Comparison of ENCODE assay signal across 4 fruit fly cellular contexts in genomic region chr3R:5018512-5019275, dm6.
TF ChIP-seq lines count a peak whose summit lies in the region.

No protein-coding gene starts in this region.

- no peak for TF ChIP-seq CTCF in whole organism, embryonic (GFP tag; optimal IDR thresholded peaks at IDR 0.05; lab: Kevin White, UChicago)

TF ChIP-seq in whole organism, adult, 20 proteins besides CTCF, POLR2A, EP300 and RAD21:
- peak; percentile 24 for TF ChIP-seq kay (GFP tag; lab: Kevin White, UChicago; ENCODE audit: borderline replicate concordance)
- TF ChIP-seq tj (GFP tag; optimal IDR thresholded peaks at IDR 0.05; lab: Kevin White, UChicago): peak; percentile 95
- TF ChIP-seq Crg-1 (GFP tag; optimal IDR thresholded peaks at IDR 0.05; lab: Kevin White, UChicago): no peak
- no peak for TF ChIP-seq CG5204 (GFP tag; optimal IDR thresholded peaks at IDR 0.05; lab: Kevin White, UChicago)
- TF ChIP-seq Clk (GFP tag; optimal IDR thresholded peaks at IDR 0.05; lab: Kevin White, UChicago): no peak
- TF ChIP-seq cic (GFP tag; optimal IDR thresholded peaks at IDR 0.05; lab: Kevin White, UChicago): no peak
- TF ChIP-seq CG1620 (GFP tag; optimal IDR thresholded peaks at IDR 0.05; lab: Kevin White, UChicago): no peak
- no peak for TF ChIP-seq Mnt (GFP tag; optimal IDR thresholded peaks at IDR 0.05; lab: Kevin White, UChicago)

TF ChIP-seq in whole organism, embryonic, 481 proteins besides CTCF, POLR2A, EP300 and RAD21 (continues in another document):
- no peak for TF ChIP-seq Adf1 (GFP tag; IDR thresholded peaks at IDR 0.05; lab: Robert Waterston, UW)
- TF ChIP-seq sim (GFP tag; IDR thresholded peaks at IDR 0.05; lab: Robert Waterston, UW): no peak
- TF ChIP-seq CG32772 (GFP tag; IDR thresholded peaks at IDR 0.05; lab: Robert Waterston, UW): no peak
- no peak for TF ChIP-seq Hey (tag; optimal IDR thresholded peaks at IDR 0.05; lab: Kevin White, UChicago)
- TF ChIP-seq salm (tag; optimal IDR thresholded peaks at IDR 0.05; lab: Kevin White, UChicago): no peak
- no peak for TF ChIP-seq CG12219 (GFP tag; optimal IDR thresholded peaks at IDR 0.05; lab: Kevin White, UChicago)
- TF ChIP-seq dmrt99B (tag; optimal IDR thresholded peaks at IDR 0.05; lab: Kevin White, UChicago): no peak
- 0 out of 3 replicates have a peak, but pooled peaks have one; percentile 12 for TF ChIP-seq CG6175 (GFP tag; IDR thresholded peaks at IDR 0.05; lab: Robert Waterston, UW)
- no peak for TF ChIP-seq bowl (GFP tag; IDR thresholded peaks at IDR 0.05; lab: Robert Waterston, UW)
- no peak for TF ChIP-seq Vsx1 (GFP tag; optimal IDR thresholded peaks at IDR 0.05; lab: Kevin White, UChicago)
- no peak for TF ChIP-seq lov (optimal IDR thresholded peaks at IDR 0.05; lab: Kevin White, UChicago)
- TF ChIP-seq lov (GFP tag; IDR thresholded peaks at IDR 0.05; lab: Robert Waterston, UW): 0 out of 3 replicates have a peak, but pooled peaks have one; percentile 55
- TF ChIP-seq ase (GFP tag; IDR thresholded peaks at IDR 0.05; lab: Robert Waterston, UW): no peak
- no peak for TF ChIP-seq ttk (GFP tag; IDR thresholded peaks at IDR 0.05; lab: Robert Waterston, UW)
- 0 out of 3 replicates have a peak, but pooled peaks have one; percentile 8 for TF ChIP-seq so (GFP tag; IDR thresholded peaks at IDR 0.05; lab: Robert Waterston, UW)
- peak; percentile 90 for TF ChIP-seq Ets65A (GFP tag; lab: Kevin White, UChicago)
- no peak for TF ChIP-seq CG13775 (GFP tag; optimal IDR thresholded peaks at IDR 0.05; lab: Kevin White, UChicago)
- TF ChIP-seq CG17912 (GFP tag; optimal IDR thresholded peaks at IDR 0.05; lab: Kevin White, UChicago): no peak
- no peak for TF ChIP-seq YL-1 (GFP tag; optimal IDR thresholded peaks at IDR 0.05; lab: Kevin White, UChicago)
- TF ChIP-seq Drgx (GFP tag; IDR thresholded peaks at IDR 0.05; lab: Robert Waterston, UW): peak; percentile 21; the same call in 1 of the 2 replicates
- no peak for TF ChIP-seq luna (GFP tag; optimal IDR thresholded peaks at IDR 0.05; lab: Kevin White, UChicago)
- TF ChIP-seq run (tag; optimal IDR thresholded peaks at IDR 0.05; lab: Kevin White, UChicago): no peak
- 0 out of 2 replicates have a peak, but pooled peaks have one; percentile 26 for TF ChIP-seq stc (GFP tag; IDR thresholded peaks at IDR 0.05; lab: Robert Waterston, UW)
- no peak for TF ChIP-seq CG14667 (GFP tag; IDR thresholded peaks at IDR 0.05; lab: Robert Waterston, UW)
- TF ChIP-seq Hr78 (GFP tag; optimal IDR thresholded peaks at IDR 0.05; lab: Kevin White, UChicago): no peak
- no peak for TF ChIP-seq Hmx (GFP tag; optimal IDR thresholded peaks at IDR 0.05; lab: Kevin White, UChicago)
- TF ChIP-seq z (GFP tag; IDR thresholded peaks at IDR 0.05; lab: Robert Waterston, UW): no peak
- no peak for TF ChIP-seq Nf-YB (GFP tag; optimal IDR thresholded peaks at IDR 0.05; lab: Kevin White, UChicago)
- TF ChIP-seq phol (tag; optimal IDR thresholded peaks at IDR 0.05; lab: Kevin White, UChicago): peak; percentile 3

TF ChIP-seq in whole organism, prepupa, 60 proteins besides CTCF, POLR2A, EP300 and RAD21:
- TF ChIP-seq CG16779 (tag; optimal IDR thresholded peaks at IDR 0.05; lab: Kevin White, UChicago): peak; percentile 8
- TF ChIP-seq CG6792 (GFP tag; optimal IDR thresholded peaks at IDR 0.05; lab: Kevin White, UChicago): no peak
- no peak for TF ChIP-seq dsx (GFP tag; optimal IDR thresholded peaks at IDR 0.05; lab: Kevin White, UChicago; ENCODE audit: poor library complexity, severe bottlenecking)
- no peak for TF ChIP-seq net (GFP tag; optimal IDR thresholded peaks at IDR 0.05; lab: Kevin White, UChicago)
- TF ChIP-seq CG3032 (tag; optimal IDR thresholded peaks at IDR 0.05; lab: Kevin White, UChicago): no peak
- TF ChIP-seq CG4318 (GFP tag; optimal IDR thresholded peaks at IDR 0.05; lab: Kevin White, UChicago): no peak
- TF ChIP-seq cyc (GFP tag; optimal IDR thresholded peaks at IDR 0.05; lab: Kevin White, UChicago): no peak
- peak; percentile 1 for TF ChIP-seq Hr4 (GFP tag; optimal IDR thresholded peaks at IDR 0.05; lab: Kevin White, UChicago)
- TF ChIP-seq Eip78C (GFP tag; lab: Kevin White, UChicago): peak; percentile 48
- peak; percentile 64 for TF ChIP-seq CG6276 (GFP tag; optimal IDR thresholded peaks at IDR 0.05; lab: Kevin White, UChicago)
- TF ChIP-seq CG15336 (GFP tag; IDR thresholded peaks at IDR 0.05; lab: Robert Waterston, UW): peak; percentile 54; the same call in 1 of the 2 replicates
- peak; percentile 2 for TF ChIP-seq dac (GFP tag; optimal IDR thresholded peaks at IDR 0.05; lab: Kevin White, UChicago)
- no peak for TF ChIP-seq CG1621 (tag; optimal IDR thresholded peaks at IDR 0.05; lab: Kevin White, UChicago)
- no peak for TF ChIP-seq CG34406 (GFP tag; optimal IDR thresholded peaks at IDR 0.05; lab: Kevin White, UChicago)
- peak; percentile 51; the same call in 1 of the 3 replicates for TF ChIP-seq eg (GFP tag; IDR thresholded peaks at IDR 0.05; lab: Robert Waterston, UW)

TF ChIP-seq in whole organism, pupa, 21 proteins besides CTCF, POLR2A, EP300 and RAD21:
- TF ChIP-seq CG13204 (GFP tag; optimal IDR thresholded peaks at IDR 0.05; lab: Kevin White, UChicago) (no peak), CG32121 (GFP tag; IDR thresholded peaks at IDR 0.05; lab: Robert Waterston, UW) (0 out of 2 replicates have a peak, but pooled peaks have one; percentile 15), CG34367 (tag; optimal IDR thresholded peaks at IDR 0.05; lab: Kevin White, UChicago) (no peak), EcR (GFP tag; optimal IDR thresholded peaks at IDR 0.05; lab: Kevin White, UChicago) (no peak), gl (tag; optimal IDR thresholded peaks at IDR 0.05; lab: Kevin White, UChicago) (no peak), CG4496 (GFP tag; IDR thresholded peaks at IDR 0.05; lab: Robert Waterston, UW) (peak; percentile 56; the same call in 2 of the 3 replicates), CG14655 (GFP tag; optimal IDR thresholded peaks at IDR 0.05; lab: Kevin White, UChicago) (peak; percentile 1), fd96Ca (GFP tag; IDR thresholded peaks at IDR 0.05; lab: Robert Waterston, UW) (no peak)
